Worm (Caenorhabditis elegans) whole organism, L4 larva: Measurements from ENCODE around the gene R05G6.1.

Experiments used
- Y75B8A.6 ChIP-seq: fragments of 200-800 bp; sonication (Bioruptor generic); IDR thresholded peaks from 2 replicates; pipeline ENCODE4 v1.3.6; 2022; ENCODE audit warnings: missing genetic modification reagents, missing genetic modification characterization, missing compliant biosample characterization
- ZK546.5 ChIP-seq, 2 experiments: sonication (generic microtip); optimal IDR thresholded peaks; 2 replicates each; lab custom pipeline; 2017; ENCODE audit warnings: missing biosample characterization in 2 of 2, missing genetic modification characterization in 2 of 2
- aha-1 ChIP-seq: fragments of 150-350 bp; peaks from one replicate; lab custom pipeline; 2014; ENCODE audit warnings: missing biosample characterization, missing genetic modification characterization
- ama-1 ChIP-seq: fragments of 150-350 bp; optimal IDR thresholded peaks from 2 replicates; lab custom pipeline; 2014; ENCODE audit warnings: inconsistent platforms, mixed read lengths
- arid-1 ChIP-seq: fragments of 200-800 bp; sonication (Bioruptor generic); conservative IDR thresholded peaks from 2 replicates; pipeline ENCODE4 v1.3.6; 2022; ENCODE audit warnings: missing genetic modification reagents, missing genetic modification characterization, missing compliant biosample characterization
- attf-4 ChIP-seq: sonication (generic microtip); optimal IDR thresholded peaks from 3 replicates; lab custom pipeline; 2017; ENCODE audit warnings: missing biosample characterization, missing genetic modification characterization
- daf-8 ChIP-seq: fragments of 200-800 bp; sonication (Bioruptor generic); IDR thresholded peaks from 2 replicates; pipeline ENCODE4 v1.3.6; 2022; ENCODE audit warnings: missing genetic modification characterization, missing compliant biosample characterization
- dpl-1 ChIP-seq: fragments of 150-350 bp; optimal IDR thresholded peaks from 2 replicates; lab custom pipeline; 2014; ENCODE audit warnings: missing biosample characterization, missing genetic modification reagents, missing genetic modification characterization
- dve-1 ChIP-seq: sonication (generic microtip); optimal IDR thresholded peaks from 2 replicates; lab custom pipeline; 2017; ENCODE audit warnings: antibody characterized with exemption, mild to moderate bottlenecking, missing genetic modification characterization, missing compliant biosample characterization; ENCODE audit not compliant: insufficient read depth
- egl-43 ChIP-seq: fragments of 200-800 bp; sonication (Bioruptor generic); IDR thresholded peaks from 2 replicates; pipeline ENCODE4 v1.3.6; 2022; ENCODE audit warnings: missing genetic modification reagents, missing genetic modification characterization, missing compliant biosample characterization
- gei-8 ChIP-seq: fragments of 200-800 bp; sonication (Bioruptor generic); optimal IDR thresholded peaks from 2 replicates; lab custom pipeline; 2018; ENCODE audit warnings: mild to moderate bottlenecking, missing genetic modification characterization, missing compliant biosample characterization
- hif-1 ChIP-seq, 2 experiments: sonication (generic microtip); optimal IDR thresholded peaks; 2 replicates each; lab custom pipeline; 2016 to 2017; ENCODE audit warnings: missing compliant biosample characterization in 2 of 2, missing genetic modification characterization in 2 of 2, missing genetic modification reagents in 2 of 2, missing genotype in 2 of 2, mild to moderate bottlenecking in 1 of 2
- hmg-1.1 ChIP-seq: fragments of 200-800 bp; sonication (Bioruptor generic); IDR thresholded peaks from 2 replicates; pipeline ENCODE4 v1.3.6; 2022; ENCODE audit warnings: missing genetic modification reagents, missing genetic modification characterization, missing compliant biosample characterization
- lin-15B ChIP-seq: fragments of 150-350 bp; sonication (generic microtip); optimal IDR thresholded peaks from 3 replicates; lab custom pipeline; 2014; ENCODE audit warnings: missing biosample characterization, missing genetic modification characterization
- lin-29 ChIP-seq: fragments of 200-800 bp; sonication (Bioruptor generic); IDR thresholded peaks from 2 replicates; pipeline ENCODE4 v1.3.6; 2022; ENCODE audit warnings: missing genetic modification reagents, missing genetic modification characterization, missing compliant biosample characterization
- lin-38 ChIP-seq: fragments of 200-800 bp; sonication (Bioruptor generic); IDR thresholded peaks from 2 replicates; pipeline ENCODE4 v1.3.6; 2022; ENCODE audit warnings: missing genetic modification reagents, missing genetic modification characterization, missing compliant biosample characterization
- lin-39 ChIP-seq: fragments of 150-350 bp; optimal IDR thresholded peaks from 2 replicates; lab custom pipeline; 2014; ENCODE audit warnings: missing biosample characterization, missing genetic modification reagents, missing genetic modification characterization
- lsy-2 ChIP-seq, 2 experiments: fragments of 150-350 bp in 1 of 2; sonication (generic microtip) in 1 of 2; optimal IDR thresholded peaks; 2 replicates each; lab custom pipeline; 2014 to 2017; ENCODE audit warnings: missing biosample characterization in 2 of 2, missing genetic modification characterization in 2 of 2
- madf-5 ChIP-seq, 2 experiments: fragments of 200-800 bp; sonication (Bioruptor generic); IDR thresholded peaks; 2 replicates each; pipeline ENCODE4 v1.3.6; 2022; ENCODE audit warnings: missing compliant biosample characterization in 2 of 2, missing genetic modification characterization in 2 of 2
- mdl-1 ChIP-seq, 2 experiments: fragments of 150-350 bp in 1 of 2; sonication (generic microtip) in 1 of 2; optimal IDR thresholded peaks; 2 replicates each; lab custom pipeline; 2014 to 2017; ENCODE audit warnings: missing biosample characterization in 2 of 2, missing genetic modification characterization in 2 of 2
- mxl-3 ChIP-seq: fragments of 200-800 bp; sonication (Bioruptor generic); optimal IDR thresholded peaks from 2 replicates; lab custom pipeline; 2018; ENCODE audit warnings: mild to moderate bottlenecking, missing genetic modification characterization, missing compliant biosample characterization
- nhr-10 ChIP-seq: fragments of 150-350 bp; optimal IDR thresholded peaks from 2 replicates; lab custom pipeline; 2014; ENCODE audit warnings: missing biosample characterization, missing genetic modification characterization
- nhr-102 ChIP-seq: sonication (generic microtip); optimal IDR thresholded peaks from 2 replicates; lab custom pipeline; 2016; ENCODE audit warnings: mild to moderate bottlenecking, missing genetic modification characterization, moderate library complexity, missing compliant biosample characterization
- nhr-11 ChIP-seq: fragments of 150-350 bp; optimal IDR thresholded peaks from 2 replicates; lab custom pipeline; 2014; ENCODE audit warnings: missing biosample characterization, missing genetic modification characterization
- nhr-111 ChIP-seq: fragments of 200-800 bp; sonication (Bioruptor generic); optimal IDR thresholded peaks from 2 replicates; lab custom pipeline; 2018; ENCODE audit warnings: mild to moderate bottlenecking, missing genetic modification characterization, missing compliant biosample characterization
- nhr-28 ChIP-seq: fragments of 150-350 bp; optimal IDR thresholded peaks from 2 replicates; lab custom pipeline; 2014; ENCODE audit warnings: missing biosample characterization, missing genetic modification characterization
- nhr-48 ChIP-seq: sonication (generic microtip); optimal IDR thresholded peaks from 2 replicates; lab custom pipeline; 2016; ENCODE audit warnings: mild to moderate bottlenecking, missing genetic modification characterization, missing compliant biosample characterization
- nhr-76 ChIP-seq: fragments of 150-350 bp; optimal IDR thresholded peaks from 2 replicates; lab custom pipeline; 2014; ENCODE audit warnings: missing biosample characterization, missing genetic modification characterization
- pha-4 ChIP-seq, 2 experiments: fragments of 150-350 bp in 1 of 2; fragments of 200-800 bp in 1 of 2; sonication (Bioruptor generic) in 1 of 2; IDR thresholded peaks in 1 of 2; optimal IDR thresholded peaks in 1 of 2; 2 replicates each; pipeline versions ENCODE4 v1.3.6 to Lab custom; 2014 to 2022; ENCODE audit warnings: missing genetic modification characterization in 2 of 2, missing genetic modification reagents in 2 of 2, missing biosample characterization in 1 of 2, missing compliant biosample characterization in 1 of 2
- snpc-1.2 ChIP-seq: fragments of 200-800 bp; sonication (Bioruptor generic); IDR thresholded peaks from 2 replicates; pipeline ENCODE4 v1.3.6; 2022; ENCODE audit warnings: missing genetic modification reagents, missing genetic modification characterization, missing compliant biosample characterization
- snpc-4 ChIP-seq: fragments of 150-350 bp; optimal IDR thresholded peaks from 2 replicates; lab custom pipeline; 2014; ENCODE audit warnings: missing biosample characterization, missing genetic modification characterization
- spr-3 ChIP-seq: fragments of 200-800 bp; sonication (Bioruptor generic); optimal IDR thresholded peaks from 2 replicates; lab custom pipeline; 2018; ENCODE audit warnings: mild to moderate bottlenecking, missing genetic modification characterization, missing compliant biosample characterization
- tra-1 ChIP-seq: fragments of 200-800 bp; sonication (Bioruptor generic); IDR thresholded peaks from 2 replicates; pipeline ENCODE4 v1.3.6; 2022; ENCODE audit warnings: missing genetic modification reagents, missing genetic modification characterization, missing compliant biosample characterization
- zfp-3 ChIP-seq: fragments of 200-800 bp; sonication (Bioruptor generic); conservative IDR thresholded peaks from 2 replicates; pipeline ENCODE4 v1.3.6; 2022; ENCODE audit warnings: missing genetic modification reagents, missing genetic modification characterization, missing compliant biosample characterization
- ztf-11 ChIP-seq: fragments of 150-350 bp; optimal IDR thresholded peaks from 2 replicates; lab custom pipeline; 2014; ENCODE audit warnings: missing biosample characterization, missing genetic modification characterization

Gene R05G6.1

ce11 chrIV:7552958-7553553 lies 20.6 kb downstream of the R05G6.1 start, which contains the start of gene dif-1 (continued):
- TF ChIP-seq nhr-10 (tag; lab: Kevin White, UChicago) (peak; percentile 2), nhr-111 (GFP tag; lab: Kevin White, UChicago) (no peak), lin-15B (tag; lab: Kevin White, UChicago) (no peak), nhr-48 (peak; percentile 0), hif-1 (tag; optimal IDR thresholded peaks at IDR 0.05; lab: Kevin White, UChicago) (no peak), lin-39 (tag; lab: Kevin White, UChicago) (no peak), pha-4 (GFP tag; IDR thresholded peaks at IDR 0.05; lab: Robert Waterston, UW) (no peak), pha-4 (tag; optimal IDR thresholded peaks at IDR 0.05; lab: Kevin White, UChicago) (peak; percentile 29), attf-4 (tag; lab: Kevin White, UChicago) (no peak), ZK546.5 (tag; optimal IDR thresholded peaks at IDR 0.05; lab: Kevin White, UChicago) (no peak), ztf-11 (tag; lab: Kevin White, UChicago) (no peak), dve-1 (tag; lab: Kevin White, UChicago) (peak; percentile 80), daf-8 (GFP tag; lab: Robert Waterston, UW) (no peak), hmg-1.1 (GFP tag; lab: Robert Waterston, UW) (no peak), mxl-3 (GFP tag; lab: Kevin White, UChicago) (peak; percentile 44), gei-8 (no peak), snpc-4 (tag; lab: Kevin White, UChicago) (no peak)
- TF ChIP-seq, all 104 proteins: peak for 24

- TF ChIP-seq aha-1 (tag; lab: Kevin White, UChicago) (peak; percentile 46), nhr-11 (peak; percentile 40), mdl-1 (tag; optimal IDR thresholded peaks at IDR 0.05; lab: Kevin White, UChicago) (no peak)
Observed at ce11 chrIV:7554351-7554750, 21.9 kb downstream of the R05G6.1 start, which contains the start of gene F49E8.6. TSS of gene F49E8.6 (minus strand) at chrIV:7554667.

ce11 chrIV:7556265-7556866 lies 23.9 kb downstream of the R05G6.1 start, which contains the start of the genes F49E8.7, F49E8.8 and nprl-2:
TSS of gene F49E8.7 (minus strand) at chrIV:7556365.
TSS of gene F49E8.8 (plus strand) at chrIV:7556637.
TSS of gene nprl-2 (plus strand) at chrIV:7556816.
- TF ChIP-seq lsy-2 (tag; optimal IDR thresholded peaks at IDR 0.05; lab: Kevin White, UChicago) = no peak
- TF ChIP-seq tra-1 (GFP tag; lab: Robert Waterston, UW) = no peak
- no peak for TF ChIP-seq snpc-1.2 (GFP tag; lab: Robert Waterston, UW)
- no peak for TF ChIP-seq Y75B8A.6
- no peak for TF ChIP-seq nhr-76

ce11 chrIV:7558653-7559052 lies 26.2 kb downstream of the R05G6.1 start:
- no peak for TF ChIP-seq nhr-28 (tag; lab: Kevin White, UChicago)
- 0 out of 2 replicates have a peak, but pooled peaks have one; percentile 15 for TF ChIP-seq snpc-1.2 (GFP tag; lab: Robert Waterston, UW)
- TF ChIP-seq ama-1 (lab: Kevin White, UChicago) = peak; percentile 54

ce11 chrIV:7559237-7559636 lies 26.8 kb downstream of the R05G6.1 start:
- TF ChIP-seq ztf-11 (tag; lab: Kevin White, UChicago) = no peak
- TF ChIP-seq dpl-1 = no peak
- TF ChIP-seq lin-29 = no peak
- no peak for TF ChIP-seq spr-3 (GFP tag; lab: Kevin White, UChicago)
- no peak for TF ChIP-seq madf-5 (GFP tag; IDR thresholded peaks at IDR 0.05; lab: Robert Waterston, UW)
- no peak for TF ChIP-seq egl-43 (GFP tag; lab: Robert Waterston, UW)
- 0 out of 2 replicates have a peak, but pooled peaks have one; percentile 21 for TF ChIP-seq arid-1
- TF ChIP-seq lin-39 (tag; lab: Kevin White, UChicago) = no peak
- TF ChIP-seq pha-4 (GFP tag; IDR thresholded peaks at IDR 0.05; lab: Robert Waterston, UW) = no peak
- TF ChIP-seq pha-4 (tag; optimal IDR thresholded peaks at IDR 0.05; lab: Kevin White, UChicago) = no peak
- no peak for TF ChIP-seq zfp-3 (GFP tag; lab: Robert Waterston, UW)
- no peak for TF ChIP-seq nhr-102 (tag; lab: Kevin White, UChicago)
- no peak for TF ChIP-seq nhr-48
- TF ChIP-seq ama-1 (lab: Kevin White, UChicago) = no peak
- TF ChIP-seq Y75B8A.6 = no peak
- peak; percentile 6; the same call in 1 of the 2 replicates for TF ChIP-seq lin-38
